Fruit fly (Drosophila melanogaster): ENCODE results near the gene Tpt.

Tpt gene

dm6 chr3L:8453443-8454360 is 48.6 kb upstream of the Tpt start (continued):
- TF ChIP-seq CG17802 (tag; optimal IDR thresholded peaks at IDR 0.05), result no peak
- TF ChIP-seq wdn (GFP tag; IDR thresholded peaks at IDR 0.05), result 0 out of 2 replicates have a peak, but pooled peaks have one; percentile 13
- no peak for TF ChIP-seq Rfx (GFP tag; IDR thresholded peaks at IDR 0.05)
- no peak for TF ChIP-seq CG8281 (tag; optimal IDR thresholded peaks at IDR 0.05)
- no peak for TF ChIP-seq klu (GFP tag; IDR thresholded peaks at IDR 0.05)
- TF ChIP-seq CG14965 (GFP tag; optimal IDR thresholded peaks at IDR 0.05; ENCODE audit: borderline replicate concordance), result no peak
- TF ChIP-seq sug (tag; optimal IDR thresholded peaks at IDR 0.05), result peak; percentile 86
- peak; percentile 77 for TF ChIP-seq Med (GFP tag)
- no peak for TF ChIP-seq Antp (GFP tag; optimal IDR thresholded peaks at IDR 0.05)
- TF ChIP-seq bowl (GFP tag; IDR thresholded peaks at IDR 0.05), result no peak
- no peak for TF ChIP-seq CG6654 (GFP tag; optimal IDR thresholded peaks at IDR 0.05)
- no peak for TF ChIP-seq CG42726 (GFP tag; IDR thresholded peaks at IDR 0.05; ENCODE audit: partially characterized antibody)
- TF ChIP-seq ssp (GFP tag; IDR thresholded peaks at IDR 0.05), result no peak
- no peak for TF ChIP-seq jigr1 (GFP tag; IDR thresholded peaks at IDR 0.05)
- no peak for TF ChIP-seq CG6254 (GFP tag; optimal IDR thresholded peaks at IDR 0.05)
- no peak for TF ChIP-seq Mad (GFP tag; optimal IDR thresholded peaks at IDR 0.05)
- no peak for TF ChIP-seq Dp (GFP tag; optimal IDR thresholded peaks at IDR 0.05)
- TF ChIP-seq gsb (GFP tag; IDR thresholded peaks at IDR 0.05), result no peak
- TF ChIP-seq al (GFP tag; IDR thresholded peaks at IDR 0.05), result no peak
- no peak for TF ChIP-seq Taf1 (GFP tag; IDR thresholded peaks at IDR 0.05)
- no peak for TF ChIP-seq Chrac-16 (GFP tag; optimal IDR thresholded peaks at IDR 0.05)
- no peak for TF ChIP-seq Awh (GFP tag; IDR thresholded peaks at IDR 0.05)
- TF ChIP-seq Xbp1 (GFP tag; optimal IDR thresholded peaks at IDR 0.05), result no peak
- TF ChIP-seq CG7556 (GFP tag; optimal IDR thresholded peaks at IDR 0.05), result no peak
- no peak for TF ChIP-seq twi (tag; optimal IDR thresholded peaks at IDR 0.05)
- TF ChIP-seq Mes4 (GFP tag; optimal IDR thresholded peaks at IDR 0.05), result no peak
- TF ChIP-seq CG12155 (GFP tag; optimal IDR thresholded peaks at IDR 0.05), result no peak
- TF ChIP-seq jumu (GFP tag; optimal IDR thresholded peaks at IDR 0.05), result no peak
- no peak for TF ChIP-seq Bteb2 (GFP tag; optimal IDR thresholded peaks at IDR 0.05)
- TF ChIP-seq CoRest (tag; optimal IDR thresholded peaks at IDR 0.05), result no peak
- TF ChIP-seq CG15269 (tag; optimal IDR thresholded peaks at IDR 0.05), result peak; percentile 20
- no peak for TF ChIP-seq nerfin-2 (GFP tag; IDR thresholded peaks at IDR 0.05; ENCODE audit: partially characterized antibody)
- no peak for TF ChIP-seq Hr78 (GFP tag; optimal IDR thresholded peaks at IDR 0.05)
- no peak for TF ChIP-seq CG9932 (GFP tag; IDR thresholded peaks at IDR 0.05)
- peak; percentile 3; the same call in 1 of the 2 replicates for TF ChIP-seq E2f2 (GFP tag; IDR thresholded peaks at IDR 0.05)
- no peak for TF ChIP-seq amos (GFP tag; IDR thresholded peaks at IDR 0.05; ENCODE audit: partially characterized antibody)
- TF ChIP-seq slou (GFP tag; optimal IDR thresholded peaks at IDR 0.05), result no peak
- TF ChIP-seq CG9215 (GFP tag; IDR thresholded peaks at IDR 0.05), result no peak
- TF ChIP-seq B-H2 (GFP tag; optimal IDR thresholded peaks at IDR 0.05), result no peak
- TF ChIP-seq bigmax (GFP tag; optimal IDR thresholded peaks at IDR 0.05), result no peak
- TF ChIP-seq CG12219 (GFP tag; optimal IDR thresholded peaks at IDR 0.05), result no peak
- no peak for TF ChIP-seq br (optimal IDR thresholded peaks at IDR 0.05)
- no peak for TF ChIP-seq CrebB (tag; optimal IDR thresholded peaks at IDR 0.05)
- no peak for TF ChIP-seq CG1024 (GFP tag; IDR thresholded peaks at IDR 0.05)
- TF ChIP-seq Poxn (GFP tag; IDR thresholded peaks at IDR 0.05), result no peak
- no peak for TF ChIP-seq CG6791 (GFP tag; IDR thresholded peaks at IDR 0.05; ENCODE audit: partially characterized antibody)
- no peak for TF ChIP-seq tll (GFP tag; optimal IDR thresholded peaks at IDR 0.05)
- TF ChIP-seq CG13287 (GFP tag; IDR thresholded peaks at IDR 0.05; ENCODE audit: partially characterized antibody), result no peak
- TF ChIP-seq CG8290 (GFP tag; optimal IDR thresholded peaks at IDR 0.05), result no peak
- peak in 1 of 2 experiments; percentile 2 for TF ChIP-seq CG8290 (tag; optimal IDR thresholded peaks at IDR 0.05)

Measured in whole organism, embryonic.